Worm (Caenorhabditis elegans): ENCODE data around the gene Y45G12B.2.

- TF ChIP-seq zag-1 (tag; optimal IDR thresholded peaks at IDR 0.05) (no peak), mdl-1 (tag; optimal IDR thresholded peaks at IDR 0.05) (no peak), nhr-25 (tag; optimal IDR thresholded peaks at IDR 0.05) (peak; percentile 38), nhr-237 (tag; optimal IDR thresholded peaks at IDR 0.05) (no peak), ceh-16 (tag; optimal IDR thresholded peaks at IDR 0.05) (no peak), nfya-1 (tag; optimal IDR thresholded peaks at IDR 0.05; ENCODE audit: insufficient read depth) (peak; percentile 90), R02D3.7 (tag; optimal IDR thresholded peaks at IDR 0.05) (no peak), lin-39 (tag; optimal IDR thresholded peaks at IDR 0.05) (no peak), nhr-11 (tag; optimal IDR thresholded peaks at IDR 0.05) (no peak), ama-1 (optimal IDR thresholded peaks at IDR 0.05) (no peak), fos-1 (tag; optimal IDR thresholded peaks at IDR 0.05) (no peak)
Measured at ce11 chrV:2694389-2694788, at the start of gene Y45G12B.2.

Data from whole organism, L3 larva.